Worm (Caenorhabditis elegans) whole organism, L1 larva: Measurements from ENCODE around the gene C11G6.2.
A peak's percentile ranks its signal among the peaks of the same experiment; 100 is the strongest.

Experiments used
- C16A3.4 ChIP-seq: fragments of 150-350 bp; optimal IDR thresholded peaks from 2 replicates; lab custom pipeline; 2014; ENCODE audit warnings: missing biosample characterization, missing genetic modification characterization
- Y116A8C.19 ChIP-seq: sonication (generic microtip); optimal IDR thresholded peaks from 2 replicates; lab custom pipeline; 2016; ENCODE audit warnings: missing compliant biosample characterization, missing genetic modification characterization, borderline replicate concordance
- alr-1 ChIP-seq: fragments of 200-800 bp; sonication (Bioruptor generic); optimal IDR thresholded peaks from 2 replicates; lab custom pipeline; 2018; ENCODE audit warnings: borderline replicate concordance, mild to moderate bottlenecking, missing genetic modification characterization, missing compliant biosample characterization
- ama-1 ChIP-seq: fragments of 150-350 bp; optimal IDR thresholded peaks from 2 replicates; lab custom pipeline; 2014
- blmp-1 ChIP-seq: fragments of 150-350 bp; optimal IDR thresholded peaks from 2 replicates; lab custom pipeline; 2014; ENCODE audit warnings: missing biosample characterization, missing genetic modification characterization
- ceh-82 ChIP-seq, 3 experiments: fragments of 150-350 bp in 1 of 3; sonication (generic microtip) in 2 of 3; optimal IDR thresholded peaks; 2 replicates each; lab custom pipeline; 2014 to 2017; ENCODE audit warnings: missing biosample characterization in 3 of 3, missing genetic modification characterization in 3 of 3
- dsc-1 ChIP-seq: sonication (generic microtip); optimal IDR thresholded peaks from 2 replicates; lab custom pipeline; 2016; ENCODE audit warnings: mild to moderate bottlenecking, missing genetic modification characterization, missing compliant biosample characterization
- efl-1 ChIP-seq, 4 experiments: fragments of 150-350 bp; optimal IDR thresholded peaks in 3 of 4; peaks in 1 of 4; 1 replicate in 1 of 4; 2 replicates in 3 of 4; lab custom pipeline; 2014; ENCODE audit warnings: missing biosample characterization in 2 of 4, missing genetic modification characterization in 2 of 4, missing genetic modification reagents in 2 of 4
- egl-13 ChIP-seq: sonication (generic microtip); optimal IDR thresholded peaks from 2 replicates; lab custom pipeline; 2016; ENCODE audit warnings: missing genotype, missing genetic modification reagents, missing genetic modification characterization, missing compliant biosample characterization
- fkh-4 ChIP-seq: sonication (generic microtip); optimal IDR thresholded peaks from 2 replicates; lab custom pipeline; 2016; ENCODE audit warnings: missing compliant biosample characterization, missing genetic modification characterization, borderline replicate concordance
- fkh-8 ChIP-seq: sonication (generic microtip); optimal IDR thresholded peaks from 2 replicates; lab custom pipeline; 2016; ENCODE audit warnings: mild to moderate bottlenecking, missing genetic modification characterization, missing compliant biosample characterization
- fos-1 ChIP-seq: fragments of 150-350 bp; optimal IDR thresholded peaks from 2 replicates; lab custom pipeline; 2014; ENCODE audit warnings: missing biosample characterization, missing genetic modification characterization
- hlh-17 ChIP-seq: fragments of 200-800 bp; sonication (Bioruptor generic); optimal IDR thresholded peaks from 2 replicates; lab custom pipeline; 2018; ENCODE audit warnings: missing genetic modification characterization, mild to moderate bottlenecking, missing compliant biosample characterization, moderate library complexity, borderline replicate concordance
- irx-1 ChIP-seq: sonication (generic microtip); optimal IDR thresholded peaks from 2 replicates; lab custom pipeline; 2016; ENCODE audit warnings: missing genetic modification characterization, missing compliant biosample characterization
- lin-14 ChIP-seq: fragments of 200-800 bp; sonication (Bioruptor generic); optimal IDR thresholded peaks from 2 replicates; lab custom pipeline; 2018; ENCODE audit warnings: mild to moderate bottlenecking, missing genetic modification characterization, moderate library complexity, missing compliant biosample characterization
- lin-15B ChIP-seq: fragments of 150-350 bp; sonication (generic microtip); optimal IDR thresholded peaks from 3 replicates; lab custom pipeline; 2014; ENCODE audit warnings: missing biosample characterization, missing genetic modification characterization
- lin-39 ChIP-seq: fragments of 150-350 bp; optimal IDR thresholded peaks from 2 replicates; lab custom pipeline; 2014; ENCODE audit warnings: missing biosample characterization, missing genetic modification reagents, missing genetic modification characterization
- nhr-19 ChIP-seq: fragments of 200-800 bp; sonication (Bioruptor generic); conservative IDR thresholded peaks from 2 replicates; pipeline ENCODE4 v1.3.6; 2022; ENCODE audit warnings: missing genetic modification characterization, missing compliant biosample characterization
- nhr-237 ChIP-seq: fragments of 150-350 bp; optimal IDR thresholded peaks from 2 replicates; lab custom pipeline; 2014; ENCODE audit warnings: missing biosample characterization, missing genetic modification characterization
- nhr-47 ChIP-seq: sonication (generic microtip); optimal IDR thresholded peaks from 2 replicates; lab custom pipeline; 2016; ENCODE audit warnings: mild to moderate bottlenecking, missing genetic modification characterization, moderate library complexity, missing compliant biosample characterization
- nhr-71 ChIP-seq: sonication (generic microtip); optimal IDR thresholded peaks from 2 replicates; lab custom pipeline; 2016; ENCODE audit warnings: mild to moderate bottlenecking, missing genetic modification characterization, moderate library complexity, missing compliant biosample characterization
- nhr-77 ChIP-seq: fragments of 150-350 bp; optimal IDR thresholded peaks from 2 replicates; lab custom pipeline; 2014; ENCODE audit warnings: missing biosample characterization, missing genetic modification characterization
- nhr-85 ChIP-seq: sonication (generic microtip); peaks from one replicate; lab custom pipeline; 2016; ENCODE audit warnings: missing genetic modification characterization, inconsistent platforms, missing compliant biosample characterization
- nhr-90 ChIP-seq: sonication (generic microtip); optimal IDR thresholded peaks from 2 replicates; lab custom pipeline; 2016; ENCODE audit warnings: mild to moderate bottlenecking, missing genetic modification characterization, missing compliant biosample characterization; ENCODE audit not compliant: poor library complexity
- pax-3 ChIP-seq: fragments of 200-800 bp; sonication (Bioruptor generic); optimal IDR thresholded peaks from 2 replicates; lab custom pipeline; 2018; ENCODE audit warnings: mild to moderate bottlenecking, missing genetic modification characterization, moderate library complexity, missing compliant biosample characterization
- rnt-1 ChIP-seq: sonication (generic microtip); optimal IDR thresholded peaks from 2 replicates; lab custom pipeline; 2016; ENCODE audit warnings: mild to moderate bottlenecking, missing genetic modification characterization, moderate library complexity, missing compliant biosample characterization
- snu-23 ChIP-seq: sonication (generic microtip); optimal IDR thresholded peaks from 2 replicates; lab custom pipeline; 2016; ENCODE audit warnings: missing genetic modification characterization, missing compliant biosample characterization
- sptf-1 ChIP-seq: fragments of 150-350 bp; optimal IDR thresholded peaks from 2 replicates; lab custom pipeline; 2014; ENCODE audit warnings: missing biosample characterization, missing genetic modification characterization
- tbx-2 ChIP-seq: sonication (generic microtip); optimal IDR thresholded peaks from 2 replicates; lab custom pipeline; 2016; ENCODE audit warnings: missing genetic modification characterization, missing compliant biosample characterization
- unc-62 ChIP-seq: fragments of 150-350 bp; optimal IDR thresholded peaks from 2 replicates; lab custom pipeline; 2014; ENCODE audit warnings: missing biosample characterization, missing genetic modification reagents, missing genetic modification characterization
- unc-98 ChIP-seq: fragments of 200-800 bp; sonication (Bioruptor generic); IDR thresholded peaks from 2 replicates; pipeline ENCODE4 v1.3.6; 2022; ENCODE audit warnings: missing genetic modification characterization, missing compliant biosample characterization
- zip-4 ChIP-seq: fragments of 200-800 bp; sonication (Bioruptor generic); optimal IDR thresholded peaks from 2 replicates; lab custom pipeline; 2018; ENCODE audit warnings: mild to moderate bottlenecking, missing genetic modification characterization, moderate library complexity, missing compliant biosample characterization
- ztf-4 ChIP-seq: fragments of 150-350 bp; optimal IDR thresholded peaks from 2 replicates; lab custom pipeline; 2014; ENCODE audit warnings: missing biosample characterization, missing genetic modification characterization

Gene C11G6.2

DNA sequence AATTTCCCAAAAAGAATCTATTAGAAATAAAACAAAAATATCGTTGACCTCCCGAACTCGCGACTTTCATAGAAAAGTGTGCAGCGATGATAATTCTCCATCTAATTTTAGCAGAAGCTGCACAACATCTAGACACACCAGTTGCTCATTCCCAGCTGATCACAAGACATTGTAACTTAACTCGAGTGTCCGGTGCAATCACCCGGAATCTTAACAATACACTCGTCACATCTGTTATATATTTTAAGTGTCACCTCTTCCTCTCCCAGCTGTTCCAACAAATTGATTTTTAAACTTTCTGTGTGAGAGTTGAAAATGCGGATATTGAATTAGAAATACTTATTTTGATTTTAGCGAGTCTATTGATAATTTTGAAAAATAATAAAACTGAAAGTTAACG is 7.1 kb upstream of the C11G6.2 start:
- no peak for TF ChIP-seq ztf-4 (tag; lab: Kevin White, UChicago)
- TF ChIP-seq dsc-1 (tag; lab: Kevin White, UChicago): peak; percentile 75
- TF ChIP-seq ceh-82 (tag; optimal IDR thresholded peaks at IDR 0.05; lab: Kevin White, UChicago): no peak
- TF ChIP-seq irx-1: no peak
- TF ChIP-seq sptf-1 (tag; lab: Kevin White, UChicago): no peak
- peak; percentile 37 for TF ChIP-seq rnt-1 (tag; lab: Kevin White, UChicago)
- TF ChIP-seq lin-15B: no peak
- no peak for TF ChIP-seq fkh-8 (tag; lab: Kevin White, UChicago)
- TF ChIP-seq lin-39: no peak
- TF ChIP-seq nhr-47: no peak

ce11 chrX:16321864-16322263 is 6.6 kb upstream of the C11G6.2 start:
- TF ChIP-seq zip-4 (no peak), nhr-85 (tag; lab: Kevin White, UChicago) (peak; percentile 74), nhr-19 (0 out of 2 replicates have a peak, but pooled peaks have one; percentile 11), lin-14 (GFP tag; lab: Kevin White, UChicago) (peak; percentile 33)

- TF ChIP-seq ama-1 (no peak), fkh-8 (tag; lab: Kevin White, UChicago) (no peak), unc-62 (no peak), blmp-1 (tag; lab: Kevin White, UChicago) (peak; percentile 25), alr-1 (tag; lab: Kevin White, UChicago) (no peak), nhr-77 (no peak)
These were observed 4.2 kb upstream of the C11G6.2 start for ce11 chrX:16324222-16324621.

DNA sequence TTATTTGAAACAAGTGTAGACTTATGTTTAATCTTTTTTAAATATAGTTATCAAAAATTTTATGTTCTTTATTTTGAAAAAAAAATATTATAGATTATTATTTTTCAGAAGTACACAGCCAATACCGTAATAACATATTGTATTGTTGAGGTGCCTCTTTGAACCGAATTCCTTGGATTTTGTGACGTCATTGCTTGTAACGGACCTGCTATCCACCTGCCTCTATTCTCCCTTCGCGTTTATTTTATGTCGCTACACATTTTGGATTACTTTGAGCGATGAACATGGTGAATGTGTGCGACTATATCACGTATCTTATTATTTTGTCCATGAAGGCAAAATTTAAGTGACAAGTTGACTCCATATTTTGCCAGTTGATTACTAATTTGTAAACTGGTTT is 1.2 kb upstream of the C11G6.2 start:
- TF ChIP-seq nhr-90 (tag; lab: Kevin White, UChicago): peak; percentile 4
- no peak for TF ChIP-seq egl-13
- peak; percentile 21 for TF ChIP-seq snu-23 (GFP tag; lab: Kevin White, UChicago)
- no peak for TF ChIP-seq tbx-2 (tag; lab: Kevin White, UChicago)
- no peak for TF ChIP-seq efl-1 (optimal IDR thresholded peaks at IDR 0.05; lab: Kevin White, UChicago)
- TF ChIP-seq efl-1 (GFP tag; optimal IDR thresholded peaks at IDR 0.05 in 1 of 2; lab: Kevin White, UChicago): peak in 1 of 2 experiments; percentile 83
- no peak for TF ChIP-seq pax-3 (tag; lab: Kevin White, UChicago)
- no peak for TF ChIP-seq hlh-17
- TF ChIP-seq dsc-1 (tag; lab: Kevin White, UChicago): peak; percentile 42
- peak; percentile 57 for TF ChIP-seq nhr-47
- no peak for TF ChIP-seq unc-98 (GFP tag; lab: Robert Waterston, UW)
- TF ChIP-seq fkh-4 (tag; lab: Kevin White, UChicago): no peak
- TF ChIP-seq fos-1 (tag; lab: Kevin White, UChicago): no peak
- TF ChIP-seq nhr-71 (tag; lab: Kevin White, UChicago): peak; percentile 30
- TF ChIP-seq, all 84 proteins: peak for 6

ce11 chrX:16331425-16331824 is 3.0 kb downstream of the C11G6.2 start:
- TF ChIP-seq efl-1 (optimal IDR thresholded peaks at IDR 0.05; lab: Kevin White, UChicago) (peak; percentile 9 to 49), efl-1 (GFP tag; optimal IDR thresholded peaks at IDR 0.05 in 1 of 2; lab: Kevin White, UChicago) (no peak), Y116A8C.19 (tag; lab: Kevin White, UChicago) (no peak), rnt-1 (tag; lab: Kevin White, UChicago) (peak; percentile 7), nhr-85 (tag; lab: Kevin White, UChicago) (peak; percentile 9), nhr-237 (tag; lab: Kevin White, UChicago) (no peak), C16A3.4 (tag; lab: Kevin White, UChicago) (no peak)
